Fruit fly (Drosophila melanogaster) whole organism, embryonic: Measurements from ENCODE around the gene ddbt.

ENCODE experiments used
- Adf1 ChIP-seq: fragments of 200-800 bp; sonication (Bioruptor generic); IDR thresholded peaks from 2 replicates; pipeline ENCODE4 v1.3.6; 2022; ENCODE audit warnings: missing biosample characterization, missing genetic modification characterization
- CG10274 ChIP-seq: fragments of 200-800 bp; sonication (Bioruptor generic); optimal IDR thresholded peaks from 3 replicates; lab custom pipeline; 2017; ENCODE audit warnings: missing biosample characterization, mild to moderate bottlenecking, missing genetic modification characterization
- CG10979 ChIP-seq: fragments of 200-800 bp; sonication (Bioruptor generic); optimal IDR thresholded peaks from 2 replicates; lab custom pipeline; 2018; ENCODE audit warnings: missing biosample characterization, mild to moderate bottlenecking, missing genetic modification characterization, moderate library complexity
- CG11504 ChIP-seq: fragments of 200-800 bp; sonication (Bioruptor generic); optimal IDR thresholded peaks from 3 replicates; lab custom pipeline; 2019; ENCODE audit warnings: missing biosample characterization, mild to moderate bottlenecking, missing genetic modification characterization, moderate library complexity
- CG11560 ChIP-seq: fragments of 200-800 bp; sonication (Bioruptor generic); IDR thresholded peaks from 3 replicates; pipeline ENCODE4 v1.3.6; 2022; ENCODE audit warnings: missing biosample characterization, missing genetic modification characterization
- CG1602 ChIP-seq: fragments of 200-800 bp; sonication (Bioruptor generic); optimal IDR thresholded peaks from 3 replicates; lab custom pipeline; 2016; ENCODE audit warnings: missing biosample characterization, missing genetic modification characterization
- CG2712 ChIP-seq: fragments of 200-800 bp; optimal IDR thresholded peaks from 3 replicates; lab custom pipeline; 2019; ENCODE audit warnings: missing biosample characterization, mild to moderate bottlenecking, missing genetic modification characterization, moderate library complexity
- CG31388 ChIP-seq: fragments of 200-800 bp; sonication (Bioruptor generic); optimal IDR thresholded peaks from 2 replicates; lab custom pipeline; 2016; ENCODE audit warnings: missing biosample characterization, missing genetic modification characterization
- CG3163 ChIP-seq: fragments of 200-800 bp; sonication (Bioruptor generic); optimal IDR thresholded peaks from 3 replicates; lab custom pipeline; 2016; ENCODE audit warnings: missing biosample characterization, missing genetic modification characterization
- CG32772 ChIP-seq: fragments of 200-800 bp; sonication (Bioruptor generic); IDR thresholded peaks from 2 replicates; pipeline ENCODE4 v1.3.6; 2022; ENCODE audit warnings: missing biosample characterization, missing genetic modification characterization
- CG3407 ChIP-seq: fragments of 200-800 bp; sonication (Bioruptor generic); optimal IDR thresholded peaks from 2 replicates; lab custom pipeline; 2018; ENCODE audit warnings: missing biosample characterization, mild to moderate bottlenecking, missing genetic modification characterization
- CG3726 ChIP-seq: fragments of 200-800 bp; sonication (Bioruptor generic); IDR thresholded peaks from 3 replicates; pipeline ENCODE4, ENCODE4 v1.3.6; 2022; ENCODE audit warnings: missing biosample characterization, missing genetic modification characterization
- CG4360 ChIP-seq: fragments of 200-800 bp; sonication (Bioruptor generic); IDR thresholded peaks from 2 replicates; pipeline ENCODE4 v1.3.6; 2022; ENCODE audit warnings: missing biosample characterization, missing genetic modification characterization
- CG4730 ChIP-seq: fragments of 200-800 bp; sonication (Bioruptor generic); IDR thresholded peaks from 2 replicates; pipeline ENCODE4 v1.3.6; 2022; ENCODE audit warnings: missing biosample characterization, missing genetic modification characterization
- CG6813 ChIP-seq: fragments of 200-800 bp; sonication (Bioruptor generic); optimal IDR thresholded peaks from 2 replicates; lab custom pipeline; 2017; ENCODE audit warnings: missing biosample characterization, missing genetic modification characterization, mild to moderate bottlenecking, moderate library complexity, missing genetic modification reagents
- CG7372 ChIP-seq: fragments of 200-800 bp; sonication (Bioruptor generic); IDR thresholded peaks from 2 replicates; pipeline ENCODE4 v1.3.6; 2022; ENCODE audit warnings: missing biosample characterization, missing genetic modification characterization
- CG7745 ChIP-seq: fragments of 200-800 bp; sonication (Bioruptor generic); optimal IDR thresholded peaks from 2 replicates; lab custom pipeline; 2018; ENCODE audit warnings: missing biosample characterization, mild to moderate bottlenecking, missing genetic modification characterization, moderate library complexity
- CG7987 ChIP-seq: fragments of 200-800 bp; sonication (Bioruptor generic); optimal IDR thresholded peaks from 2 replicates; lab custom pipeline; 2018; ENCODE audit warnings: missing biosample characterization, mild to moderate bottlenecking, missing genetic modification characterization, moderate library complexity
- CG9437 ChIP-seq: fragments of 200-800 bp; sonication (Bioruptor generic); optimal IDR thresholded peaks from 2 replicates; lab custom pipeline; 2018; ENCODE audit warnings: missing biosample characterization, mild to moderate bottlenecking, missing genetic modification characterization
- CG9932 ChIP-seq: fragments of 200-800 bp; sonication (Bioruptor generic); IDR thresholded peaks from 2 replicates; pipeline ENCODE4 v1.3.6; 2022; ENCODE audit warnings: missing biosample characterization, missing genetic modification characterization
- CHES-1-like ChIP-seq: fragments of 200-800 bp; sonication (Bioruptor generic); optimal IDR thresholded peaks from 2 replicates; lab custom pipeline; 2016; ENCODE audit warnings: missing biosample characterization, missing genetic modification characterization
- Dref ChIP-seq: fragments of 200-800 bp; sonication (Bioruptor generic); IDR thresholded peaks from 2 replicates; pipeline ENCODE4 v1.3.6; 2022; ENCODE audit warnings: missing biosample characterization, missing genetic modification characterization
- E2f1 ChIP-seq: fragments of 200-800 bp; sonication (Bioruptor generic); IDR thresholded peaks from 2 replicates; pipeline ENCODE4 v1.3.6; 2022; ENCODE audit warnings: missing biosample characterization, missing genetic modification characterization
- Fer3 ChIP-seq: fragments of 200-800 bp; sonication (Bioruptor generic); optimal IDR thresholded peaks from 2 replicates; lab custom pipeline; 2018; ENCODE audit warnings: missing biosample characterization, mild to moderate bottlenecking, missing genetic modification characterization, moderate library complexity
- H15 ChIP-seq: fragments of 200-800 bp; sonication (Bioruptor generic); IDR thresholded peaks from 3 replicates; pipeline ENCODE4 v1.3.6; 2022; ENCODE audit warnings: missing biosample characterization, missing genetic modification characterization
- Hey ChIP-seq: fragments of 200-800 bp; sonication (Bioruptor generic); optimal IDR thresholded peaks from 3 replicates; lab custom pipeline; 2018; ENCODE audit warnings: missing biosample characterization, mild to moderate bottlenecking, missing genetic modification characterization
- Hmx ChIP-seq: fragments of 200-800 bp; sonication (Bioruptor generic); optimal IDR thresholded peaks from 2 replicates; lab custom pipeline; 2016; ENCODE audit warnings: missing biosample characterization, missing genetic modification characterization
- Six4 ChIP-seq: fragments of 200-800 bp; sonication (Bioruptor generic); optimal IDR thresholded peaks from 2 replicates; lab custom pipeline; 2016; ENCODE audit warnings: missing biosample characterization, missing genetic modification characterization
- aop ChIP-seq: fragments of 200-800 bp; sonication (Bioruptor generic); IDR thresholded peaks from 2 replicates; pipeline ENCODE4 v1.3.6; 2022; ENCODE audit warnings: missing biosample characterization, missing genetic modification characterization
- ara ChIP-seq: fragments of 200-800 bp; sonication (Bioruptor generic); IDR thresholded peaks from 2 replicates; pipeline ENCODE4 v1.3.6; 2022; ENCODE audit warnings: missing biosample characterization, missing genetic modification characterization
- bowl ChIP-seq: fragments of 200-800 bp; sonication (Bioruptor generic); IDR thresholded peaks from 2 replicates; pipeline ENCODE4 v1.3.6; 2022; ENCODE audit warnings: missing biosample characterization, missing genetic modification characterization
- br ChIP-seq: fragments of >200 bp; optimal IDR thresholded peaks from 2 replicates; lab custom pipeline; 2017
- caup ChIP-seq: fragments of 200-800 bp; sonication (Bioruptor generic); optimal IDR thresholded peaks from 3 replicates; lab custom pipeline; 2017; ENCODE audit warnings: missing biosample characterization, mild to moderate bottlenecking, missing genetic modification characterization, moderate library complexity; ENCODE audit not compliant: severe bottlenecking
- cg ChIP-seq: fragments of 200-800 bp; sonication (Bioruptor generic); optimal IDR thresholded peaks from 3 replicates; lab custom pipeline; 2019; ENCODE audit warnings: missing biosample characterization, mild to moderate bottlenecking, missing genetic modification characterization, moderate library complexity
- dmrt99B ChIP-seq: fragments of 200-800 bp; sonication (Bioruptor generic); optimal IDR thresholded peaks from 2 replicates; lab custom pipeline; 2018; ENCODE audit warnings: missing biosample characterization, mild to moderate bottlenecking, missing genetic modification characterization, moderate library complexity
- fd64A ChIP-seq: fragments of 200-800 bp; sonication (Bioruptor generic); optimal IDR thresholded peaks from 3 replicates; lab custom pipeline; 2018; ENCODE audit warnings: missing biosample characterization, mild to moderate bottlenecking, missing genetic modification characterization
- grau ChIP-seq: fragments of 200-800 bp; optimal IDR thresholded peaks from 3 replicates; lab custom pipeline; 2019; ENCODE audit warnings: missing biosample characterization, mild to moderate bottlenecking, missing genetic modification characterization, moderate library complexity
- gro ChIP-seq: fragments of 200-800 bp; sonication (Bioruptor generic); optimal IDR thresholded peaks from 2 replicates; lab custom pipeline; 2016; ENCODE audit warnings: missing biosample characterization, missing genetic modification characterization
- ham ChIP-seq: fragments of 200-800 bp; sonication (Bioruptor generic); IDR thresholded peaks from 2 replicates; pipeline ENCODE4 v1.3.6; 2022; ENCODE audit warnings: missing biosample characterization, missing genetic modification characterization
- hth ChIP-seq: fragments of >200 bp; optimal IDR thresholded peaks from 2 replicates; lab custom pipeline; 2017; ENCODE audit warnings: inconsistent platforms
- ind ChIP-seq: fragments of 200-800 bp; sonication (Bioruptor generic); optimal IDR thresholded peaks from 3 replicates; lab custom pipeline; 2016; ENCODE audit warnings: missing biosample characterization, missing genetic modification characterization
- jumu ChIP-seq: fragments of 200-800 bp; sonication (Bioruptor generic); optimal IDR thresholded peaks from 3 replicates; lab custom pipeline; 2016; ENCODE audit warnings: missing biosample characterization, missing genetic modification characterization
- ken ChIP-seq: fragments of 200-800 bp; sonication (Bioruptor generic); IDR thresholded peaks from 3 replicates; pipeline ENCODE4 v1.3.6; 2022; ENCODE audit warnings: missing biosample characterization, missing genetic modification characterization
- nau ChIP-seq: fragments of 200-800 bp; sonication (Bioruptor generic); optimal IDR thresholded peaks from 3 replicates; lab custom pipeline; 2017; ENCODE audit warnings: missing biosample characterization, mild to moderate bottlenecking, missing genetic modification characterization, missing genetic modification reagents
- run ChIP-seq: fragments of 200-800 bp; sonication (Bioruptor generic); optimal IDR thresholded peaks from 3 replicates; lab custom pipeline; 2018; ENCODE audit warnings: missing biosample characterization, mild to moderate bottlenecking, missing genetic modification characterization
- salm ChIP-seq: fragments of 200-800 bp; sonication (Bioruptor generic); optimal IDR thresholded peaks from 2 replicates; lab custom pipeline; 2018; ENCODE audit warnings: missing biosample characterization, mild to moderate bottlenecking, missing genetic modification characterization
- sc ChIP-seq, 3 experiments: fragments of >200 bp in 2 of 3; fragments of 200-800 bp in 1 of 3; sonication (Bioruptor generic) in 1 of 3; optimal IDR thresholded peaks; 2 replicates in 2 of 3; 3 replicates in 1 of 3; lab custom pipeline; 2017; ENCODE audit warnings: mild to moderate bottlenecking in 1 of 3, missing biosample characterization in 1 of 3, missing genetic modification characterization in 1 of 3, missing genetic modification reagents in 1 of 3
- sug ChIP-seq: fragments of 200-800 bp; optimal IDR thresholded peaks from 2 replicates; lab custom pipeline; 2019; ENCODE audit warnings: missing biosample characterization, mild to moderate bottlenecking, missing genetic modification characterization, moderate library complexity
- zen2 ChIP-seq: fragments of 200-800 bp; sonication (Bioruptor generic); IDR thresholded peaks from 3 replicates; pipeline ENCODE4 v1.3.6; 2022; ENCODE audit warnings: missing biosample characterization, missing genetic modification characterization; ENCODE audit not compliant: partially characterized antibody

Gene ddbt

dm6 chr3L:346656-347640 lies 30.1 kb downstream of the ddbt start, which contains the start of gene mth (continued):
- no peak for TF ChIP-seq fd64A
- TF ChIP-seq ind = peak; percentile 35
- peak; percentile 27; the same call in 1 of the 2 replicates for TF ChIP-seq E2f1 (GFP tag; lab: Robert Waterston, UW)
- no peak for TF ChIP-seq CG7372
- peak; percentile 57 for TF ChIP-seq CG11504 (tag; lab: Kevin White, UChicago)
- TF ChIP-seq Hmx (GFP tag; lab: Kevin White, UChicago) = peak; percentile 29
- TF ChIP-seq bowl = no peak
- TF ChIP-seq sc (optimal IDR thresholded peaks at IDR 0.05; lab: Kevin White, UChicago) = no peak
- no peak for TF ChIP-seq sc (GFP tag; optimal IDR thresholded peaks at IDR 0.05; lab: Kevin White, UChicago)
- no peak for TF ChIP-seq caup (GFP tag; lab: Kevin White, UChicago)
- no peak for TF ChIP-seq nau (GFP tag; lab: Kevin White, UChicago)
- peak; percentile 79 for TF ChIP-seq Dref (GFP tag; lab: Robert Waterston, UW)
- no peak for TF ChIP-seq CG32772 (GFP tag; lab: Robert Waterston, UW)
- no peak for TF ChIP-seq CG4730
- TF ChIP-seq CG31388 (GFP tag; lab: Kevin White, UChicago) = no peak
- TF ChIP-seq gro = peak; percentile 64
- TF ChIP-seq CG6813 (GFP tag; lab: Kevin White, UChicago) = no peak
- TF ChIP-seq CG10274 (GFP tag; lab: Kevin White, UChicago) = no peak
- TF ChIP-seq Six4 (GFP tag; lab: Kevin White, UChicago) = no peak
- TF ChIP-seq CG2712 = peak; percentile 61
- TF ChIP-seq Fer3 (tag; lab: Kevin White, UChicago) = no peak
- peak; percentile 42 for TF ChIP-seq CG1602 (GFP tag; lab: Kevin White, UChicago)
- peak; percentile 96 for TF ChIP-seq zen2 (GFP tag; lab: Robert Waterston, UW)
- no peak for TF ChIP-seq hth (lab: Kevin White, UChicago)
- TF ChIP-seq CG9437 (GFP tag; lab: Kevin White, UChicago) = peak; percentile 89
- TF ChIP-seq Adf1 (GFP tag; lab: Robert Waterston, UW) = peak; percentile 42; the same call in 1 of the 2 replicates
- peak; percentile 49 for TF ChIP-seq grau (tag; lab: Kevin White, UChicago)
- TF ChIP-seq CG3407 = peak; percentile 21
- no peak for TF ChIP-seq Hey (tag; lab: Kevin White, UChicago)
- TF ChIP-seq CG9932 = peak; percentile 72
- TF ChIP-seq CG4360 (GFP tag; lab: Robert Waterston, UW) = no peak
- no peak for TF ChIP-seq ara (GFP tag; lab: Robert Waterston, UW)
- no peak for TF ChIP-seq CG3163 (GFP tag; lab: Kevin White, UChicago)
- peak; percentile 37 for TF ChIP-seq CHES-1-like (GFP tag; lab: Kevin White, UChicago)
- TF ChIP-seq H15 (GFP tag; lab: Robert Waterston, UW) = peak; percentile 49; the same call in 1 of the 3 replicates
- peak; percentile 61 for TF ChIP-seq sug (tag; lab: Kevin White, UChicago)
- TF ChIP-seq aop = no peak
- TF ChIP-seq run (tag; lab: Kevin White, UChicago) = no peak
- TF ChIP-seq ken (GFP tag; lab: Robert Waterston, UW) = peak; percentile 58; the same call in 1 of the 3 replicates
- no peak for TF ChIP-seq CG10979
- peak; percentile 26 for TF ChIP-seq jumu (GFP tag; lab: Kevin White, UChicago)
- no peak for TF ChIP-seq CG7745 (tag; lab: Kevin White, UChicago)
- no peak for TF ChIP-seq ham (GFP tag; lab: Robert Waterston, UW)
- TF ChIP-seq CG11560 (tag; lab: Robert Waterston, UW) = peak; percentile 74; the same call in 1 of the 3 replicates
- TF ChIP-seq CG3726 (GFP tag; lab: Robert Waterston, UW) = no peak
- TF ChIP-seq br = no peak
- peak; percentile 39 for TF ChIP-seq dmrt99B
- peak; percentile 40 for TF ChIP-seq cg (GFP tag; lab: Kevin White, UChicago)
- no peak for TF ChIP-seq salm
- no peak for TF ChIP-seq CG7987
